Worm (Caenorhabditis elegans) whole organism, L4/young adult: ENCODE data around the gene srj-7.

Source experiments
- W03F9.2 ChIP-seq: fragments of 150-350 bp; optimal IDR thresholded peaks from 2 replicates; lab custom pipeline; 2014; ENCODE audit warnings: missing biosample characterization, missing genetic modification characterization
- dao-5 ChIP-seq: sonication (generic microtip); optimal IDR thresholded peaks from 2 replicates; lab custom pipeline; 2016; ENCODE audit warnings: missing genotype, missing genetic modification characterization, moderate library complexity, missing compliant biosample characterization
- him-1 ChIP-seq: sonication (generic microtip); optimal IDR thresholded peaks from 2 replicates; lab custom pipeline; 2016; ENCODE audit warnings: missing genotype, missing genetic modification reagents, missing genetic modification characterization, missing compliant biosample characterization

Gene srj-7

ce11 chrV:3276184-3276583, 31.4 kb downstream of the srj-7 start:
- TF ChIP-seq dao-5 (tag; lab: Kevin White, UChicago): no peak
- no peak for TF ChIP-seq W03F9.2 (tag; lab: Kevin White, UChicago)
- no peak for TF ChIP-seq him-1 (tag; lab: Kevin White, UChicago)

ce11 chrV:3278101-3278639, 33.4 kb downstream of the srj-7 start, which contains the start of gene fbxa-64:
Gene fbxa-64 (minus strand): TSS chrV:3278151.
- TF ChIP-seq W03F9.2 (tag; lab: Kevin White, UChicago) (no peak), him-1 (tag; lab: Kevin White, UChicago) (no peak), dao-5 (tag; lab: Kevin White, UChicago) (no peak)

DNA sequence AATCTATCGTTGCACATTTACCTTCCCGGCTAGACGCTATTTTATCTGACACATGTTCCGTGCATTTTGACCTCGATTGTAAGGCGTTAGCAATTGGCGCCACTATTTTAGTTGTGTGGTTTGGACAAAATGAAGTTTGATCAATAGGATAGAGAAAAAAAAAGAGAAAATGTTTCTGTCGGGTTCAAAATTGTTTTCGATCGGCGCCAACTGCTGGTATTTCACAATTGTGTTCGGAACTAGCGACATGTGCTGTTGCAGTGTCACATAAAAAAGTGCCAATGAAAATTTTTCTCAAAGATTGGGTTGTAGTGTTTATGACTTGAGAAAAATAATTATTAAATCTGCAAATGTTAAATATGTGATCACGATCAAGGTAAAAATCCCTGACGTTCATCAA, 34.3 kb downstream of the srj-7 start:
- TF ChIP-seq W03F9.2 (tag; lab: Kevin White, UChicago) (no peak), dao-5 (tag; lab: Kevin White, UChicago) (no peak), him-1 (tag; lab: Kevin White, UChicago) (no peak)

- TF ChIP-seq him-1 (tag; lab: Kevin White, UChicago) (no peak), dao-5 (tag; lab: Kevin White, UChicago) (no peak), W03F9.2 (tag; lab: Kevin White, UChicago) (no peak)
Observed at ce11 chrV:3280009-3280408, 35.2 kb downstream of the srj-7 start, which contains the start of gene T28A11.2. Gene T28A11.2 (plus strand): TSS chrV:3280379.

- no peak for TF ChIP-seq dao-5 (tag; lab: Kevin White, UChicago)
- TF ChIP-seq him-1 (tag; lab: Kevin White, UChicago): no peak
- TF ChIP-seq W03F9.2 (tag; lab: Kevin White, UChicago): no peak
Observed at ce11 chrV:3281523-3281922, 36.7 kb downstream of the srj-7 start, which contains the start of gene T28A11.25. Gene T28A11.25 (plus strand): TSS chrV:3281823.

DNA sequence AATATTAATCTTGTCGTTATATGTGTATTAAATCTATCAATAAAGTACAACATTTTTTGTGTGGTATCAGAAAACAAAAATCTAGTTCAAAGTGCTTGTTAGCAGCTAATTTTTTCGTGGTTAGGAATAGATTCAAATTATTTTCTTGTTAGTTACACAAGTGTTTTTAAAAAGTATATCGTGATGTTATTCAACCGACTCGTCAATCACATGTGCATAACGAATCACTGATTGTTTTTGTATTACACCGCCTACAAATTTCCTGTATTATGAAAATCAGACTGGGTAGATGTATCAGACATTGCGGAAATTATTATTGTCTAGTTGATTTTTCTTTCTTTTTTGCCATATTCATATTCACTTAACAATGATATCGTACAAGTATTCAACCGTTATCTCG, 38.2 kb downstream of the srj-7 start, which contains the start of gene str-64:
Gene str-64 (plus strand): TSS at position 301 of the 400 bp plus-strand sequence.
- TF ChIP-seq W03F9.2 (tag; lab: Kevin White, UChicago): no peak
- no peak for TF ChIP-seq dao-5 (tag; lab: Kevin White, UChicago)
- no peak for TF ChIP-seq him-1 (tag; lab: Kevin White, UChicago)

- no peak for TF ChIP-seq him-1 (tag; lab: Kevin White, UChicago)
- no peak for TF ChIP-seq W03F9.2 (tag; lab: Kevin White, UChicago)
- no peak for TF ChIP-seq dao-5 (tag; lab: Kevin White, UChicago)
Observed at ce11 chrV:3284629-3285028, 39.8 kb downstream of the srj-7 start, which contains the start of gene F35F10.5. Gene F35F10.5 (plus strand): TSS chrV:3284929.

- TF ChIP-seq him-1 (tag; lab: Kevin White, UChicago) (no peak), W03F9.2 (tag; lab: Kevin White, UChicago) (no peak), dao-5 (tag; lab: Kevin White, UChicago) (no peak)
Observed at ce11 chrV:3287330-3287729, 42.5 kb downstream of the srj-7 start, which contains the start of gene F35F10.7. Gene F35F10.7 (minus strand): TSS chrV:3287430.

DNA sequence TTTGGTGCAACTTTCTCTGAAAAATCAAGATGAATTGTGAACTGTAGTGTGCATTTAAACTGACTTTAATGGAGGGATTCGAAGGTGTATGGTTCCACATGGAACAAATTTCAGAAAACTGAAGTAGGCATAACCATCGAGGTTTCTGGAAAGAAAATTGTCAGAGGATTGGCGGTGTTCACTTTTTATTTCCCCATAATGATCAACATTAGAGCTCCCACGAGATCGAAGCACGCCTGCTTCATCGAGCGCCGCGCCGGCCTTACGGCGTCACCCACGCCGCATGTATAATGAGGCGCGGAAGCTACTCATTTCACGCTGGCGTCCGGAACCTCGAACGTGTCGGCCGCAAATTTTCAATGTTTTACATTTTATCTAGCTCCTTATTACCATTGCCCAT, 43.3 kb downstream of the srj-7 start:
- TF ChIP-seq W03F9.2 (tag; lab: Kevin White, UChicago): no peak
- TF ChIP-seq dao-5 (tag; lab: Kevin White, UChicago): no peak
- no peak for TF ChIP-seq him-1 (tag; lab: Kevin White, UChicago)

DNA sequence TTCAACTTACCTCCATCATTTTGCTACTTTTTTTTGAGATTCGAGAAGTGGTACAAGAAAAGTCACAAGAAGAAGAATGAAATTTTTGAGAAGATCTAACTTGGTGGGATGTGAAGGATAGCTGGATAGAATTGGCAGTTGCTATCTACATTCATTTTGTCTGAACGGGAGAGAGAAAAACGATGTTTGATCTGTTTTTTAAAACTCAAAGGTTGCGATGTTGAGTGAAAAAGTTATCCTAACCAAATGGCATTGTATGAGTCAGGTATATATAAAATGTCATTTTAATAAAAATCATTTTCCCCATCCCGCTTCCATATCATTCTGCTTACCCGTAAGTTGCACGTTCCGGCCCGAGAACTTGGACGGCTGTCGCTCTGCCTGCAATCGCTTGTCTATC, 44.5 kb downstream of the srj-7 start, which contains the start of gene F35F10.6:
Gene F35F10.6 (minus strand): TSS at position 101 of the 400 bp plus-strand sequence.
- TF ChIP-seq dao-5 (tag; lab: Kevin White, UChicago) (no peak), him-1 (tag; lab: Kevin White, UChicago) (no peak), W03F9.2 (tag; lab: Kevin White, UChicago) (no peak)

DNA sequence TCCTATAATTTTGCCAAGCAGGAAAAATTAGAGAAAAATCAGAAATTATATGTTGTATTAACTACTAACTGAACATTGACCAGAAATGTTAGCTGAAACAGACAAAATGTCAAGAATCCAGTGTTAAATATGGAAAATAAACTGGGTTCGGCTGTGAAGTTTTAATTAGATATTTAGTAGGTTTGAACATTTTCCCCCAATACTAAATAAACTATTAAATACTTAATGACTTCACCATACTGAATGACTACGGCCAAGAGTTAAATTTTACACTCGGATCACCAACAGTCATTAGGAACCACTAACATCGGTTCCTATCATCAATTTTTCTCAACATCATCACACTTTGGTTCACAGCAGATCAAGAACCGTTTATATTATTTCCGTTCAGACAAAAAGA, 50.6 kb downstream of the srj-7 start:
- no peak for TF ChIP-seq W03F9.2 (tag; lab: Kevin White, UChicago)
